Fruit fly (Drosophila melanogaster) ovary, adult (tissue): ENCODE data around the gene CtIP.

Experiments
- CG17801 ChIP-seq: fragments of 200-800 bp; optimal IDR thresholded peaks from 2 replicates; lab custom pipeline; 2019; ENCODE audit warnings: missing biosample characterization, mild to moderate bottlenecking, missing genetic modification characterization, moderate library complexity; ENCODE audit not compliant: partially characterized antibody

Gene CtIP

dm6 chr3L:20470991-20471498 is 35.0 kb downstream of the CtIP start:
- TF ChIP-seq CG17801, result peak; percentile 2

dm6 chr3L:20471499-20472313 is 35.7 kb downstream of the CtIP start:
- no peak for TF ChIP-seq CG17801

- TF ChIP-seq CG17801, result no peak
These were observed 36.6 kb downstream of the CtIP start for dm6 chr3L:20472607-20473006.

dm6 chr3L:20473021-20473799 is 37.2 kb downstream of the CtIP start, which contains the start of the genes CG32428 and CG5969:
CG32428 (minus strand) TSS chr3L:20473723.
CG5969 (plus strand) TSS chr3L:20473783.
- peak; percentile 24 for TF ChIP-seq CG17801

- TF ChIP-seq CG17801, result no peak
These were observed 38.2 kb downstream of the CtIP start, which contains the start of gene isoQC for dm6 chr3L:20474197-20474788. isoQC (plus strand) TSS chr3L:20474466.

- peak; percentile 87 for TF ChIP-seq CG17801
These were observed 38.7 kb downstream of the CtIP start for dm6 chr3L:20474789-20475208.

- TF ChIP-seq CG17801, result no peak
These were observed 51.6 kb downstream of the CtIP start for dm6 chr3L:20487649-20488048.
